Worm (Caenorhabditis elegans): ENCODE results near the gene swip-10.

The swip-10 gene

ce11 chrX:2108682-2109081, 9.4 kb downstream of the swip-10 start, which contains the start of gene F53B1.2:
F53B1.2 (plus strand) TSS chrX:2108982.
- TF ChIP-seq ref-1 (GFP tag; conservative IDR thresholded peaks at IDR 0.05): no peak

ce11 chrX:2108182-2108581, 9.9 kb downstream of the swip-10 start:
- TF ChIP-seq ztf-29 (GFP tag; IDR thresholded peaks at IDR 0.05) (no peak), klf-2 (GFP tag; conservative IDR thresholded peaks at IDR 0.05) (no peak), T22C8.4 (GFP tag; IDR thresholded peaks at IDR 0.05) (no peak), flt-1 (GFP tag; IDR thresholded peaks at IDR 0.05) (0 out of 2 replicates have a peak, but pooled peaks have one; percentile 29), ref-1 (GFP tag; conservative IDR thresholded peaks at IDR 0.05) (no peak), cog-1 (tag; optimal IDR thresholded peaks at IDR 0.05) (no peak), tab-1 (GFP tag; IDR thresholded peaks at IDR 0.05) (no peak)

ce11 chrX:2107414-2107813, 10.6 kb downstream of the swip-10 start:
- TF ChIP-seq T22C8.4 (GFP tag; IDR thresholded peaks at IDR 0.05) (no peak), med-1 (GFP tag; optimal IDR thresholded peaks at IDR 0.05; ENCODE audit: insufficient read depth) (no peak), ref-1 (GFP tag; conservative IDR thresholded peaks at IDR 0.05) (no peak)

- TF ChIP-seq tab-1 (GFP tag; IDR thresholded peaks at IDR 0.05) (no peak), flt-1 (GFP tag; IDR thresholded peaks at IDR 0.05) (no peak), ztf-23 (GFP tag; IDR thresholded peaks at IDR 0.05) (no peak), ztf-29 (GFP tag; IDR thresholded peaks at IDR 0.05) (no peak), T22C8.4 (GFP tag; IDR thresholded peaks at IDR 0.05) (no peak), cog-1 (tag; optimal IDR thresholded peaks at IDR 0.05) (no peak)
Observed at ce11 chrX:2105310-2105709, 12.8 kb downstream of the swip-10 start, which contains the start of gene F53B1.3. F53B1.3 (plus strand) TSS chrX:2105610.

ce11 chrX:2099002-2099401, 19.1 kb downstream of the swip-10 start:
- no peak for TF ChIP-seq cog-1 (tag; optimal IDR thresholded peaks at IDR 0.05)
- no peak for TF ChIP-seq tab-1 (GFP tag; IDR thresholded peaks at IDR 0.05)
- TF ChIP-seq ztf-23 (GFP tag; IDR thresholded peaks at IDR 0.05): no peak
- no peak for TF ChIP-seq ztf-29 (GFP tag; IDR thresholded peaks at IDR 0.05)
- no peak for TF ChIP-seq ref-1 (GFP tag; conservative IDR thresholded peaks at IDR 0.05)
- TF ChIP-seq flt-1 (GFP tag; IDR thresholded peaks at IDR 0.05): no peak
- TF ChIP-seq T22C8.4 (GFP tag; IDR thresholded peaks at IDR 0.05): no peak

- TF ChIP-seq med-1 (GFP tag; optimal IDR thresholded peaks at IDR 0.05; ENCODE audit: insufficient read depth) (no peak), klf-2 (GFP tag; conservative IDR thresholded peaks at IDR 0.05) (no peak), ztf-23 (GFP tag; IDR thresholded peaks at IDR 0.05) (no peak), ztf-29 (GFP tag; IDR thresholded peaks at IDR 0.05) (no peak), cog-1 (tag; optimal IDR thresholded peaks at IDR 0.05) (no peak), T22C8.4 (GFP tag; IDR thresholded peaks at IDR 0.05) (no peak)
Observed at ce11 chrX:2096804-2097203, 21.3 kb downstream of the swip-10 start, which contains the start of gene T21D9.2. T21D9.2 (minus strand) TSS chrX:2096904.

ce11 chrX:2094094-2094493, 24.0 kb downstream of the swip-10 start:
- TF ChIP-seq ref-1 (GFP tag; conservative IDR thresholded peaks at IDR 0.05) (no peak), flt-1 (GFP tag; IDR thresholded peaks at IDR 0.05) (no peak), tab-1 (GFP tag; IDR thresholded peaks at IDR 0.05) (no peak), ztf-23 (GFP tag; IDR thresholded peaks at IDR 0.05) (no peak), T22C8.4 (GFP tag; IDR thresholded peaks at IDR 0.05) (no peak), ztf-29 (GFP tag; IDR thresholded peaks at IDR 0.05) (no peak), med-1 (GFP tag; optimal IDR thresholded peaks at IDR 0.05; ENCODE audit: insufficient read depth) (no peak), cog-1 (tag; optimal IDR thresholded peaks at IDR 0.05) (no peak), klf-2 (GFP tag; conservative IDR thresholded peaks at IDR 0.05) (no peak)

ce11 chrX:2093169-2093568, 24.9 kb downstream of the swip-10 start, which contains the start of gene col-164:
col-164 (plus strand) TSS chrX:2093469.
- TF ChIP-seq tab-1 (GFP tag; IDR thresholded peaks at IDR 0.05) (no peak), ztf-23 (GFP tag; IDR thresholded peaks at IDR 0.05) (no peak), klf-2 (GFP tag; conservative IDR thresholded peaks at IDR 0.05) (no peak)

ce11 chrX:2090493-2090892, 27.6 kb downstream of the swip-10 start:
- no peak for TF ChIP-seq cog-1 (tag; optimal IDR thresholded peaks at IDR 0.05)
- TF ChIP-seq tab-1 (GFP tag; IDR thresholded peaks at IDR 0.05): no peak
- TF ChIP-seq flt-1 (GFP tag; IDR thresholded peaks at IDR 0.05): no peak
- TF ChIP-seq T22C8.4 (GFP tag; IDR thresholded peaks at IDR 0.05): peak; percentile 68; the same call in 1 of the 2 replicates
- TF ChIP-seq ztf-23 (GFP tag; IDR thresholded peaks at IDR 0.05): no peak
- no peak for TF ChIP-seq klf-2 (GFP tag; conservative IDR thresholded peaks at IDR 0.05)

ce11 chrX:2089434-2089833, 28.6 kb downstream of the swip-10 start, which contains the start of gene lsy-2:
lsy-2 (plus strand) TSS chrX:2089704.
- TF ChIP-seq ztf-23 (GFP tag; IDR thresholded peaks at IDR 0.05) (0 out of 2 replicates have a peak, but pooled peaks have one; percentile 19), tab-1 (GFP tag; IDR thresholded peaks at IDR 0.05) (no peak), ztf-29 (GFP tag; IDR thresholded peaks at IDR 0.05) (0 out of 2 replicates have a peak, but pooled peaks have one; percentile 17), flt-1 (GFP tag; IDR thresholded peaks at IDR 0.05) (no peak), T22C8.4 (GFP tag; IDR thresholded peaks at IDR 0.05) (no peak)

- TF ChIP-seq ztf-23 (GFP tag; IDR thresholded peaks at IDR 0.05): no peak
- no peak for TF ChIP-seq klf-2 (GFP tag; conservative IDR thresholded peaks at IDR 0.05)
- no peak for TF ChIP-seq med-1 (GFP tag; optimal IDR thresholded peaks at IDR 0.05; ENCODE audit: insufficient read depth)
- no peak for TF ChIP-seq flt-1 (GFP tag; IDR thresholded peaks at IDR 0.05)
- TF ChIP-seq tab-1 (GFP tag; IDR thresholded peaks at IDR 0.05): no peak
- no peak for TF ChIP-seq cog-1 (tag; optimal IDR thresholded peaks at IDR 0.05)
- TF ChIP-seq ztf-29 (GFP tag; IDR thresholded peaks at IDR 0.05): no peak
- no peak for TF ChIP-seq T22C8.4 (GFP tag; IDR thresholded peaks at IDR 0.05)
- no peak for TF ChIP-seq ref-1 (GFP tag; conservative IDR thresholded peaks at IDR 0.05)
Observed at ce11 chrX:2087716-2088115, 30.3 kb downstream of the swip-10 start.
